Fruit fly (Drosophila melanogaster): ENCODE data around the gene CG43391.

- TF ChIP-seq toe (GFP tag; optimal IDR thresholded peaks at IDR 0.05): no peak
- no peak for TF ChIP-seq CG11617 (GFP tag; optimal IDR thresholded peaks at IDR 0.05)
- TF ChIP-seq tj (GFP tag; optimal IDR thresholded peaks at IDR 0.05): no peak
Observed at dm6 chr3L:11577395-11577794, 3.4 kb downstream of the CG43391 start, which contains the start of gene CG33271.

Measured in whole organism, adult.